Worm (Caenorhabditis elegans) whole organism, mixed stage, embryonic: ENCODE data around the gene K02D10.4.

Source experiments
- M03D4.4 ChIP-seq: sonication (generic microtip); optimal IDR thresholded peaks from 2 replicates; lab custom pipeline; 2017; ENCODE audit warnings: mild to moderate bottlenecking, missing genetic modification characterization, missing compliant biosample characterization
- bed-3 ChIP-seq: fragments of 200-800 bp; sonication (Bioruptor generic); optimal IDR thresholded peaks from 3 replicates; lab custom pipeline; 2018; ENCODE audit warnings: mild to moderate bottlenecking, missing genetic modification characterization, moderate library complexity, missing compliant biosample characterization
- blmp-1 ChIP-seq: fragments of 150-350 bp; optimal IDR thresholded peaks from 2 replicates; lab custom pipeline; 2014; ENCODE audit warnings: missing biosample characterization, missing genetic modification characterization
- ceh-39 ChIP-seq: fragments of 150-350 bp; optimal IDR thresholded peaks from 2 replicates; lab custom pipeline; 2014; ENCODE audit warnings: missing biosample characterization, missing genetic modification characterization
- ceh-43 ChIP-seq: fragments of 200-800 bp; sonication (Bioruptor generic); optimal IDR thresholded peaks from 2 replicates; lab custom pipeline; 2018; ENCODE audit warnings: mild to moderate bottlenecking, missing genetic modification characterization, moderate library complexity, missing compliant biosample characterization
- ceh-83 ChIP-seq: fragments of 200-800 bp; sonication (Bioruptor generic); optimal IDR thresholded peaks from 2 replicates; lab custom pipeline; 2018; ENCODE audit warnings: mild to moderate bottlenecking, missing genetic modification characterization, missing compliant biosample characterization
- ces-1 ChIP-seq: fragments of 150-350 bp; optimal IDR thresholded peaks from 2 replicates; lab custom pipeline; 2014; ENCODE audit warnings: missing biosample characterization, missing genetic modification reagents, missing genetic modification characterization
- cnd-1 ChIP-seq: fragments of 200-800 bp; sonication (Bioruptor generic); optimal IDR thresholded peaks from 2 replicates; lab custom pipeline; 2018; ENCODE audit warnings: mild to moderate bottlenecking, missing genetic modification characterization, missing compliant biosample characterization
- drap-1 ChIP-seq: fragments of 200-800 bp; sonication (Bioruptor generic); optimal IDR thresholded peaks from 3 replicates; lab custom pipeline; 2018; ENCODE audit warnings: mild to moderate bottlenecking, missing genetic modification characterization, missing compliant biosample characterization
- elt-1 ChIP-seq: sonication (generic microtip); optimal IDR thresholded peaks from 2 replicates; lab custom pipeline; 2017; ENCODE audit warnings: missing genetic modification characterization, mild to moderate bottlenecking, missing compliant biosample characterization, antibody characterized with exemption, moderate library complexity, borderline replicate concordance; ENCODE audit not compliant: insufficient read depth
- elt-3 ChIP-seq: fragments of 150-350 bp; optimal IDR thresholded peaks from 2 replicates; lab custom pipeline; 2014; ENCODE audit warnings: missing biosample characterization, missing genetic modification characterization
- flh-1 ChIP-seq: fragments of 200-800 bp; sonication (Bioruptor generic); optimal IDR thresholded peaks from 2 replicates; lab custom pipeline; 2018; ENCODE audit warnings: mild to moderate bottlenecking, missing genetic modification characterization, moderate library complexity, missing compliant biosample characterization
- ham-2 ChIP-seq: fragments of 200-800 bp; sonication (Bioruptor generic); optimal IDR thresholded peaks from 2 replicates; lab custom pipeline; 2018; ENCODE audit warnings: mild to moderate bottlenecking, missing genetic modification characterization, missing compliant biosample characterization
- hlh-1 ChIP-seq: fragments of 150-350 bp; optimal IDR thresholded peaks from 2 replicates; lab custom pipeline; 2014; ENCODE audit warnings: missing biosample characterization, missing genetic modification reagents, missing genetic modification characterization
- lin-13 ChIP-seq: fragments of 150-350 bp; optimal IDR thresholded peaks from 2 replicates; lab custom pipeline; 2014; ENCODE audit warnings: missing biosample characterization, missing genetic modification characterization
- lin-32 ChIP-seq: fragments of 200-800 bp; sonication (Bioruptor generic); optimal IDR thresholded peaks from 2 replicates; lab custom pipeline; 2018; ENCODE audit warnings: mild to moderate bottlenecking, missing genetic modification characterization, missing compliant biosample characterization
- lsy-2 ChIP-seq: fragments of 150-350 bp; optimal IDR thresholded peaks from 2 replicates; lab custom pipeline; 2014; ENCODE audit warnings: missing biosample characterization, missing genetic modification characterization
- mab-5 ChIP-seq: fragments of 150-350 bp; optimal IDR thresholded peaks from 2 replicates; lab custom pipeline; 2014; ENCODE audit warnings: missing biosample characterization, missing genetic modification characterization
- mep-1 ChIP-seq: fragments of 150-350 bp; optimal IDR thresholded peaks from 2 replicates; lab custom pipeline; 2017; ENCODE audit warnings: missing biosample characterization, missing genetic modification reagents, missing genetic modification characterization, inconsistent platforms
- mls-2 ChIP-seq: sonication (generic microtip); optimal IDR thresholded peaks from 2 replicates; lab custom pipeline; 2016; ENCODE audit warnings: mild to moderate bottlenecking, missing genetic modification characterization, moderate library complexity, missing compliant biosample characterization
- nhr-12 ChIP-seq: fragments of 150-350 bp; optimal IDR thresholded peaks from 2 replicates; lab custom pipeline; 2014; ENCODE audit warnings: missing biosample characterization, missing genetic modification characterization
- nhr-2 ChIP-seq: fragments of 150-350 bp; optimal IDR thresholded peaks from 2 replicates; lab custom pipeline; 2014; ENCODE audit warnings: missing biosample characterization, missing genetic modification characterization
- nhr-237 ChIP-seq: fragments of 150-350 bp; optimal IDR thresholded peaks from 2 replicates; lab custom pipeline; 2014; ENCODE audit warnings: missing biosample characterization, missing genetic modification characterization
- nhr-28 ChIP-seq: fragments of 150-350 bp; optimal IDR thresholded peaks from 2 replicates; lab custom pipeline; 2014; ENCODE audit warnings: missing biosample characterization, missing genetic modification characterization
- nhr-76 ChIP-seq: sonication (generic microtip); optimal IDR thresholded peaks from 2 replicates; lab custom pipeline; 2017; ENCODE audit warnings: missing biosample characterization, missing genetic modification characterization
- pha-4 ChIP-seq: fragments of 150-350 bp; optimal IDR thresholded peaks from 2 replicates; lab custom pipeline; 2018; ENCODE audit warnings: missing biosample characterization, missing genetic modification reagents, missing genetic modification characterization
- sem-2 ChIP-seq: fragments of 200-800 bp; sonication (Bioruptor generic); optimal IDR thresholded peaks from 2 replicates; lab custom pipeline; 2018; ENCODE audit warnings: mild to moderate bottlenecking, missing genetic modification characterization, missing compliant biosample characterization
- snpc-4 ChIP-seq: fragments of 150-350 bp; optimal IDR thresholded peaks from 2 replicates; lab custom pipeline; 2014; ENCODE audit warnings: missing biosample characterization, missing genetic modification characterization
- sptf-1 ChIP-seq: sonication (generic microtip); optimal IDR thresholded peaks from 2 replicates; lab custom pipeline; 2017; ENCODE audit warnings: mild to moderate bottlenecking, missing genetic modification characterization, moderate library complexity, missing compliant biosample characterization
- tbx-8 ChIP-seq: fragments of 200-800 bp; sonication (Bioruptor generic); optimal IDR thresholded peaks from 2 replicates; lab custom pipeline; 2018; ENCODE audit warnings: mild to moderate bottlenecking, missing genetic modification characterization, moderate library complexity, missing compliant biosample characterization
- unc-39 ChIP-seq: fragments of 150-350 bp; optimal IDR thresholded peaks from 2 replicates; lab custom pipeline; 2014; ENCODE audit warnings: missing biosample characterization, missing genetic modification characterization
- unc-62 ChIP-seq: fragments of 150-350 bp; optimal IDR thresholded peaks from 2 replicates; lab custom pipeline; 2014; ENCODE audit warnings: missing biosample characterization, missing genetic modification reagents, missing genetic modification characterization

Gene K02D10.4

DNA sequence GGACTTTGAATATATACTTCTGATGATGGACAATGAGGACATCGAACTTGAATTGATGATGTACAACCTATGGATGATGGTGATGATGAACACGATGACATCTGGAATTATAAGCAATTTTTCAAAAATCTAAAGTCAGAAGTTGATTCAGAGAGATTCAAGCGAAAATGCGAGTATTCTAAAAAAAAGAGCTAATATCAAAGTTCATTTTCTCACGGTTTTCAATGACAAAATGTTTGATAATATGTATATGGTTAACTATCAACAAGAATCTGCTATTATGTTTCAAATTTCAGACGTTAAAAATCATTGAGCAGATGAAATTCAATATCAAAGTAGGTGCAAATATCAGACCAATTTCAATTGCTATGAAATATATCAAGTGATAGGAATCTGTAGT lies at the start of gene K02D10.4:
Gene K02D10.4 (minus strand): TSS at position 101 of the 400 bp plus-strand sequence.
- TF ChIP-seq ceh-39 (tag; lab: Kevin White, UChicago) (no peak), lsy-2 (tag; lab: Kevin White, UChicago) (no peak), hlh-1 (tag; lab: Kevin White, UChicago) (no peak), pha-4 (tag; lab: Kevin White, UChicago) (no peak)

ce11 chrIII:8829245-8829644 lies 49.4 kb upstream of the K02D10.4 start, which contains the start of gene F44E2.3:
Gene F44E2.3 (minus strand): TSS chrIII:8829305.
- TF ChIP-seq ham-2 (no peak), mls-2 (no peak), elt-3 (tag; lab: Kevin White, UChicago) (no peak), tbx-8 (no peak), ceh-43 (GFP tag; lab: Kevin White, UChicago) (no peak), hlh-1 (tag; lab: Kevin White, UChicago) (peak; percentile 12), mab-5 (no peak), ces-1 (GFP tag; lab: Kevin White, UChicago) (peak; percentile 93), ceh-39 (tag; lab: Kevin White, UChicago) (no peak), drap-1 (GFP tag; lab: Kevin White, UChicago) (no peak), nhr-12 (tag; lab: Kevin White, UChicago) (no peak), lsy-2 (tag; lab: Kevin White, UChicago) (no peak)

- TF ChIP-seq flh-1 (GFP tag; lab: Kevin White, UChicago) (no peak), cnd-1 (tag; lab: Kevin White, UChicago) (no peak), lin-32 (no peak), tbx-8 (no peak), hlh-1 (tag; lab: Kevin White, UChicago) (no peak), sptf-1 (tag; lab: Kevin White, UChicago) (no peak), M03D4.4 (no peak), mls-2 (no peak), snpc-4 (tag; lab: Kevin White, UChicago) (no peak), lin-13 (no peak), bed-3 (GFP tag; lab: Kevin White, UChicago) (no peak), unc-62 (GFP tag; lab: Kevin White, UChicago) (no peak), nhr-28 (tag; lab: Kevin White, UChicago) (no peak)
Measured at ce11 chrIII:8827128-8827527, 47.3 kb upstream of the K02D10.4 start, which contains the start of gene F54F2.9. Gene F54F2.9 (minus strand): TSS chrIII:8827228.

DNA sequence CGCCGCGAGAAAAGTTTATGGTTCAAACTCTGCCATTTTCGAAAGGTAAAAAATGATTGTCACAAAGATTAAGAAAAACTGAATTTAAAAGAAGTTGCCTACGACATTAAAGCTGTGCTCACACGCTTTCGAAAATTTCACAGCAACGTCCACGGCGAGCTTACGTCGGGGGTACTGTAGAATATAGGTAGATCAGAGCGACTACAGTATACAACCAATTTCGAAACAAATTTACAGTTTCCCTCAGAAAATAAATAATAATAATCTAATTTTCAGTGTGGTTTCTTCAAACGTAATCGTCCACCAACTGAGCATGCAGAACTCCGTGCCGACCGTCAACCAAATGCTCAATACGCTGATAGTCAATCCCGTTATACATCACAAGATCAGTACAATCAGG lies 44.7 kb upstream of the K02D10.4 start:
- TF ChIP-seq sptf-1 (tag; lab: Kevin White, UChicago) (no peak), mls-2 (no peak), elt-1 (tag; lab: Kevin White, UChicago) (no peak), elt-3 (tag; lab: Kevin White, UChicago) (no peak), mab-5 (no peak), nhr-28 (tag; lab: Kevin White, UChicago) (no peak), ceh-83 (GFP tag; lab: Kevin White, UChicago) (no peak), snpc-4 (tag; lab: Kevin White, UChicago) (no peak), nhr-12 (tag; lab: Kevin White, UChicago) (no peak), drap-1 (GFP tag; lab: Kevin White, UChicago) (no peak), ceh-43 (GFP tag; lab: Kevin White, UChicago) (no peak), mep-1 (tag; lab: Kevin White, UChicago) (no peak)

- TF ChIP-seq nhr-2 (no peak), ceh-39 (tag; lab: Kevin White, UChicago) (no peak), flh-1 (GFP tag; lab: Kevin White, UChicago) (no peak), ces-1 (GFP tag; lab: Kevin White, UChicago) (no peak), pha-4 (tag; lab: Kevin White, UChicago) (no peak), M03D4.4 (no peak), sem-2 (GFP tag; lab: Kevin White, UChicago) (no peak), unc-39 (no peak), nhr-237 (no peak), blmp-1 (no peak), lin-32 (no peak), lin-13 (no peak), mls-2 (no peak), snpc-4 (tag; lab: Kevin White, UChicago) (no peak), nhr-12 (tag; lab: Kevin White, UChicago) (no peak), lsy-2 (tag; lab: Kevin White, UChicago) (no peak), nhr-76 (no peak), bed-3 (GFP tag; lab: Kevin White, UChicago) (no peak), tbx-8 (no peak)
Measured at ce11 chrIII:8818599-8818998, 38.8 kb upstream of the K02D10.4 start, which contains the start of gene pat-2. Gene pat-2 (plus strand): TSS chrIII:8818899.
